Worm (Caenorhabditis elegans): ENCODE results near the gene F28B4.3.

Gene F28B4.3

ce11 chrX:3256784-3257493, 21.7 kb upstream of the F28B4.3 start, which contains the start of gene lbp-3:
TSS of gene lbp-3 (plus strand) at chrX:3257372.
- TF ChIP-seq lsl-1 (GFP tag; optimal IDR thresholded peaks at IDR 0.05) (no peak), nhr-80 (tag; optimal IDR thresholded peaks at IDR 0.05) (peak; percentile 93)

ce11 chrX:3252500-3252899, 17.3 kb upstream of the F28B4.3 start, which contains the start of gene tba-9:
TSS of gene tba-9 (plus strand) at chrX:3252800.
- TF ChIP-seq nhr-179 (tag; optimal IDR thresholded peaks at IDR 0.05) (no peak), zfh-2 (GFP tag; conservative IDR thresholded peaks at IDR 0.05) (peak; percentile 40)

ce11 chrX:3250481-3251091, 15.4 kb upstream of the F28B4.3 start, which contains the start of gene pqn-37:
TSS of gene pqn-37 (minus strand) at chrX:3250531.
- TF ChIP-seq ceh-58 (GFP tag; IDR thresholded peaks at IDR 0.05) (no peak), lir-1 (GFP tag; conservative IDR thresholded peaks at IDR 0.05) (no peak), mcd-1 (GFP tag; IDR thresholded peaks at IDR 0.05) (no peak), tlf-1 (GFP tag; optimal IDR thresholded peaks at IDR 0.05) (no peak)

ce11 chrX:3247768-3248167, 12.6 kb upstream of the F28B4.3 start:
- no peak for TF ChIP-seq rec-8 (tag; optimal IDR thresholded peaks at IDR 0.05)
- peak; percentile 67 for TF ChIP-seq zfh-2 (GFP tag; conservative IDR thresholded peaks at IDR 0.05)
- TF ChIP-seq ztf-3 (GFP tag; optimal IDR thresholded peaks at IDR 0.05), result no peak

DNA sequence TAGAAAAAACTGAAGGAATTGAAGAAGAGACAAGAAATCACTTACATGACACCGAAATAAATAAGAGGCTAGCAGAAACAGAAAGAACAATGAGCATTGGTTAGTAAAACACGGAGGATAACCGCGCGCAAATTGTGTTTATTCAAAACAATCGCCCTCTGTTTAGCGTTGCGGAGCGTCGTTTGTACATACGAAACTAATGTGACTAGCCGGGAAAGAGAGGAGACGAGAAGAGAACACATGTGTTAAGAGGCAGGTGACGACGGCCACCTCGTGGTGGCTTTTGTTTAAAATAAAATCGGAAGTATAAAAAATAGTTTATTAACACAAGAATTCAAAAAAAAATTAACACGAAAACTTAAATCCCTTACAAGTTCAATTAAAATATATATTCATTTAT, 10.6 kb upstream of the F28B4.3 start, which contains the start of gene F40F4.7:
TSS of gene F40F4.7 (minus strand) at position 122 of the 400 bp plus-strand sequence.
- peak; percentile 45 for TF ChIP-seq F23B12.7 (tag; optimal IDR thresholded peaks at IDR 0.05; ENCODE audit: insufficient read depth)
- TF ChIP-seq F22D6.2 (tag; optimal IDR thresholded peaks at IDR 0.05), result no peak
- TF ChIP-seq tbp1 (GFP tag; optimal IDR thresholded peaks at IDR 0.05), result peak; percentile 3
- no peak for TF ChIP-seq ekl-4 (GFP tag; IDR thresholded peaks at IDR 0.05)
- TF ChIP-seq attf-5 (GFP tag; optimal IDR thresholded peaks at IDR 0.05), result peak; percentile 43
- peak; percentile 53 for TF ChIP-seq lin-40 (tag; optimal IDR thresholded peaks at IDR 0.05)
- peak; percentile 3 for TF ChIP-seq lin-54 (GFP tag; optimal IDR thresholded peaks at IDR 0.05)
- peak; percentile 60; the same call in 1 of the 2 replicates for TF ChIP-seq nfyb-1 (GFP tag; IDR thresholded peaks at IDR 0.05)
- TF ChIP-seq dox-1 (GFP tag; IDR thresholded peaks at IDR 0.05), result 0 out of 2 replicates have a peak, but pooled peaks have one; percentile 12
- TF ChIP-seq ets-4 (GFP tag; optimal IDR thresholded peaks at IDR 0.05), result no peak
- TF ChIP-seq attf-3 (GFP tag; conservative IDR thresholded peaks at IDR 0.05), result peak; percentile 91
- 0 out of 2 replicates have a peak, but pooled peaks have one; percentile 39 for TF ChIP-seq Y53G8AR.9 (GFP tag; conservative IDR thresholded peaks at IDR 0.05)
- peak; percentile 5 for TF ChIP-seq pha-4 (tag; optimal IDR thresholded peaks at IDR 0.05)
- no peak for TF ChIP-seq cebp-1 (GFP tag; IDR thresholded peaks at IDR 0.05)
- peak; percentile 61 for TF ChIP-seq cebp-1 (tag; optimal IDR thresholded peaks at IDR 0.05)
- TF ChIP-seq nhr-120 (GFP tag; IDR thresholded peaks at IDR 0.05), result no peak
- TF ChIP-seq hsf-1 (GFP tag; IDR thresholded peaks at IDR 0.05), result no peak
- TF ChIP-seq hmg-1.2 (GFP tag; IDR thresholded peaks at IDR 0.05), result 0 out of 2 replicates have a peak, but pooled peaks have one; percentile 7
- TF ChIP-seq nhr-80 (tag; optimal IDR thresholded peaks at IDR 0.05), result peak; percentile 69
- peak; percentile 32 for TF ChIP-seq ceh-27 (GFP tag; optimal IDR thresholded peaks at IDR 0.05)
- peak; percentile 27 for TF ChIP-seq somi-1 (GFP tag; optimal IDR thresholded peaks at IDR 0.05)
- peak; percentile 3 for TF ChIP-seq madf-10 (tag; optimal IDR thresholded peaks at IDR 0.05)

Data from whole organism, young adult.